Worm (Caenorhabditis elegans) whole organism, L3 larva: Measurements from ENCODE around the gene T24A6.20.

ENCODE experiments used
- R02D3.7 ChIP-seq: fragments of 150-350 bp; optimal IDR thresholded peaks from 2 replicates; lab custom pipeline; 2014; ENCODE audit warnings: missing biosample characterization, missing genetic modification characterization
- elt-1 ChIP-seq: fragments of 150-350 bp; optimal IDR thresholded peaks from 2 replicates; lab custom pipeline; 2014; ENCODE audit warnings: missing biosample characterization, missing genetic modification characterization
- fkh-10 ChIP-seq: sonication (generic microtip); optimal IDR thresholded peaks from 2 replicates; lab custom pipeline; 2017; ENCODE audit warnings: missing biosample characterization, missing genetic modification reagents, missing genetic modification characterization
- unc-39 ChIP-seq: sonication (generic microtip); optimal IDR thresholded peaks from 4 replicates; lab custom pipeline; 2017; ENCODE audit warnings: missing biosample characterization, missing genetic modification characterization
- unc-62 ChIP-seq: fragments of 150-350 bp; sonication (generic microtip); optimal IDR thresholded peaks from 4 replicates; lab custom pipeline; 2014; ENCODE audit warnings: missing biosample characterization, missing genetic modification reagents, missing genetic modification characterization
- ztf-11 ChIP-seq: fragments of 150-350 bp; optimal IDR thresholded peaks from 2 replicates; lab custom pipeline; 2014; ENCODE audit warnings: missing biosample characterization, missing genetic modification characterization

DNA sequence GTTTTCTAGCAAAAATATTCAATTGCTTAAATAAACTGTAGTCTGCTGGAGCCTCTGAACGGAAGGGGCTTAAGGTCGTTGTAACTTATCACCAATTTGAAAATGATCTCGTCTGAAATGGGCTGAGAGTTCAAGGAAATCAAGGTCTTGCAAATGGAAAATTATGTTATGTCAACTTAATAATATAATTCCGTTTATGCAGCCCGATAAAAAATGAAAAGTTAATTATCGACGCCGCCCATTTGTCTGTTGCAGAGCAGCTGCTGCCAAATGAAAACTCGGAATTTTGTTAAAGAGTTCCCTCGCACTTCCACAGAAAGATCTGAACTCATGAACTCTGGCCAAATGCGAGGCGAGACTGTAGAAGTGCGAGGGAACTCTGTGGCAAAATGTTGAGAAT lies 11.8 kb upstream of the T24A6.20 start, which contains the start of gene srbc-67:
- TF ChIP-seq R02D3.7 (tag; lab: Kevin White, UChicago) (no peak), unc-39 (no peak), ztf-11 (tag; lab: Kevin White, UChicago) (no peak), fkh-10 (GFP tag; lab: Kevin White, UChicago) (no peak), elt-1 (tag; lab: Kevin White, UChicago) (no peak), unc-62 (GFP tag; lab: Kevin White, UChicago) (no peak)
